Worm (Caenorhabditis elegans): ENCODE measurements around the gene F09C8.2.

Gene F09C8.2

DNA sequence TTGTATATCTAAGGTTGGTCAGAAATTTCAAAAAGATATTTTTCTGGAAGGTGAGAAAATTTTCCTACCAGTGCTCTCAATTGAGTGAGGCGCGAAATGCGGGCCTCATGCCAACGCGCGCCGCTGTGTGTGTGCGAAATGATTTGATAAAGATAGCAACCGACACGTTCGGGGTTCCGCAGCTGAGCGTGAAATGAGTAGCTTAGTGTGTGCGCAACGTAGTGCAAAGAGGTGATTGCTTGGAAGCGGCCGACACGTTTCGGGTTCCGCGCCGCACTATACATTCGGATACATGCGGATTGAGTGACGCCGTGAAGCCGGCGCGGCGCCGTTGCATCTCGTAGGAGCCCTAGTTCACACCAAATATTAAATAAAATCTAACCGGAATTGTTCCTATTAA is 55.7 kb downstream of the F09C8.2 start:
- no peak for TF ChIP-seq aly-2 (tag; optimal IDR thresholded peaks at IDR 0.05)
- TF ChIP-seq lin-39 (tag; optimal IDR thresholded peaks at IDR 0.05), result no peak
- no peak for TF ChIP-seq unc-98 (GFP tag; IDR thresholded peaks at IDR 0.05)
- no peak for TF ChIP-seq fos-1 (tag; optimal IDR thresholded peaks at IDR 0.05)
- TF ChIP-seq C04F5.9 (tag; optimal IDR thresholded peaks at IDR 0.05), result no peak
- no peak for TF ChIP-seq nhr-76 (tag; optimal IDR thresholded peaks at IDR 0.05)
- peak; percentile 93 for TF ChIP-seq snpc-4 (tag; optimal IDR thresholded peaks at IDR 0.05)
- no peak for TF ChIP-seq vab-15 (tag; optimal IDR thresholded peaks at IDR 0.05)
- TF ChIP-seq rnt-1 (tag; optimal IDR thresholded peaks at IDR 0.05), result peak; percentile 17
- TF ChIP-seq swsn-7 (tag; optimal IDR thresholded peaks at IDR 0.05), result no peak
- TF ChIP-seq hlh-17 (GFP tag; optimal IDR thresholded peaks at IDR 0.05; ENCODE audit: borderline replicate concordance), result no peak
- no peak for TF ChIP-seq jun-1 (tag; optimal IDR thresholded peaks at IDR 0.05)
- TF ChIP-seq nhr-84 (tag; optimal IDR thresholded peaks at IDR 0.05), result no peak
- no peak for TF ChIP-seq skn-1 (tag; optimal IDR thresholded peaks at IDR 0.05)

All from whole organism, L1 larva.